Worm (Caenorhabditis elegans) whole organism, L4 larva: ENCODE measurements around the gene Y75B12B.13.

Experiments
- F26F4.8 ChIP-seq: fragments of 200-800 bp; sonication (Bioruptor generic); conservative IDR thresholded peaks from 2 replicates; pipeline ENCODE4 v1.3.6; 2022; ENCODE audit warnings: missing genetic modification characterization, missing compliant biosample characterization
- R02D3.7 ChIP-seq: fragments of 150-350 bp; sonication (generic microtip); optimal IDR thresholded peaks from 3 replicates; lab custom pipeline; 2014; ENCODE audit warnings: missing biosample characterization, missing genetic modification characterization
- T26A8.4 ChIP-seq: fragments of 200-800 bp; sonication (Bioruptor generic); IDR thresholded peaks from 2 replicates; pipeline ENCODE4 v1.3.6; 2022; ENCODE audit warnings: missing genetic modification characterization, missing compliant biosample characterization
- Y105C5A.15 ChIP-seq: fragments of 200-800 bp; sonication (Bioruptor generic); IDR thresholded peaks from 2 replicates; pipeline ENCODE4 v1.3.6; 2022; ENCODE audit warnings: missing genetic modification characterization, missing compliant biosample characterization
- ZK546.5 ChIP-seq, 2 experiments: sonication (generic microtip); optimal IDR thresholded peaks; 2 replicates each; lab custom pipeline; 2017; ENCODE audit warnings: missing biosample characterization in 2 of 2, missing genetic modification characterization in 2 of 2
- arid-1 ChIP-seq: fragments of 200-800 bp; sonication (Bioruptor generic); conservative IDR thresholded peaks from 2 replicates; pipeline ENCODE4 v1.3.6; 2022; ENCODE audit warnings: missing genetic modification reagents, missing genetic modification characterization, missing compliant biosample characterization
- attf-4 ChIP-seq: sonication (generic microtip); optimal IDR thresholded peaks from 3 replicates; lab custom pipeline; 2017; ENCODE audit warnings: missing biosample characterization, missing genetic modification characterization
- ceh-20 ChIP-seq: fragments of 200-800 bp; sonication (Bioruptor generic); IDR thresholded peaks from 2 replicates; pipeline ENCODE4 v1.3.6; 2022; ENCODE audit warnings: missing genetic modification reagents, missing genetic modification characterization, missing compliant biosample characterization
- ceh-32 ChIP-seq: sonication (generic microtip); optimal IDR thresholded peaks from 2 replicates; lab custom pipeline; 2016; ENCODE audit warnings: mild to moderate bottlenecking, missing genetic modification characterization, missing compliant biosample characterization; ENCODE audit not compliant: poor library complexity
- ces-1 ChIP-seq: fragments of 150-350 bp; sonication (generic microtip); optimal IDR thresholded peaks from 4 replicates; lab custom pipeline; 2014; ENCODE audit warnings: missing biosample characterization, missing genetic modification reagents, missing genetic modification characterization
- ctbp-1 ChIP-seq: fragments of 200-800 bp; sonication (Bioruptor generic); IDR thresholded peaks from 2 replicates; pipeline ENCODE4 v1.3.6; 2022; ENCODE audit warnings: missing genetic modification reagents, missing genetic modification characterization, missing compliant biosample characterization
- daf-19 ChIP-seq: fragments of 200-800 bp; sonication (Bioruptor generic); conservative IDR thresholded peaks from 2 replicates; pipeline ENCODE4 v1.3.6; 2022; ENCODE audit warnings: missing genetic modification characterization, missing compliant biosample characterization
- dmd-6 ChIP-seq: fragments of 200-800 bp; sonication (Bioruptor generic); IDR thresholded peaks from 2 replicates; pipeline ENCODE4 v1.3.6; 2022; ENCODE audit warnings: missing genetic modification reagents, missing genetic modification characterization, missing compliant biosample characterization
- dmd-9 ChIP-seq: fragments of 200-800 bp; sonication (Bioruptor generic); IDR thresholded peaks from 2 replicates; pipeline ENCODE4 v1.3.6; 2022; ENCODE audit warnings: missing genetic modification reagents, missing genetic modification characterization, missing compliant biosample characterization
- duxl-1 ChIP-seq: sonication (generic microtip); optimal IDR thresholded peaks from 2 replicates; lab custom pipeline; 2016; ENCODE audit warnings: mild to moderate bottlenecking, missing genetic modification characterization, moderate library complexity, missing compliant biosample characterization; ENCODE audit not compliant: poor library complexity
- dve-1 ChIP-seq: sonication (generic microtip); optimal IDR thresholded peaks from 2 replicates; lab custom pipeline; 2017; ENCODE audit warnings: antibody characterized with exemption, mild to moderate bottlenecking, missing genetic modification characterization, missing compliant biosample characterization; ENCODE audit not compliant: insufficient read depth
- egl-27 ChIP-seq: sonication (generic microtip); optimal IDR thresholded peaks from 3 replicates; lab custom pipeline; 2017; ENCODE audit warnings: missing biosample characterization, missing genetic modification reagents, missing genetic modification characterization
- egl-43 ChIP-seq: fragments of 200-800 bp; sonication (Bioruptor generic); IDR thresholded peaks from 2 replicates; pipeline ENCODE4 v1.3.6; 2022; ENCODE audit warnings: missing genetic modification reagents, missing genetic modification characterization, missing compliant biosample characterization
- hif-1 ChIP-seq, 2 experiments: sonication (generic microtip); optimal IDR thresholded peaks; 2 replicates each; lab custom pipeline; 2016 to 2017; ENCODE audit warnings: missing compliant biosample characterization in 2 of 2, missing genetic modification characterization in 2 of 2, missing genetic modification reagents in 2 of 2, missing genotype in 2 of 2, mild to moderate bottlenecking in 1 of 2
- lin-1 ChIP-seq: fragments of 200-800 bp; sonication (Bioruptor generic); IDR thresholded peaks from 2 replicates; pipeline ENCODE4 v1.3.6; 2022; ENCODE audit warnings: missing genetic modification reagents, missing genetic modification characterization, missing compliant biosample characterization
- lin-15B ChIP-seq: fragments of 150-350 bp; sonication (generic microtip); optimal IDR thresholded peaks from 3 replicates; lab custom pipeline; 2014; ENCODE audit warnings: missing biosample characterization, missing genetic modification characterization
- lin-39 ChIP-seq: fragments of 150-350 bp; optimal IDR thresholded peaks from 2 replicates; lab custom pipeline; 2014; ENCODE audit warnings: missing biosample characterization, missing genetic modification reagents, missing genetic modification characterization
- madf-9 ChIP-seq: fragments of 200-800 bp; sonication (Bioruptor generic); conservative IDR thresholded peaks from 2 replicates; pipeline ENCODE4 v1.3.6; 2022; ENCODE audit warnings: missing genetic modification reagents, missing genetic modification characterization, missing compliant biosample characterization
- mdl-1 ChIP-seq, 2 experiments: fragments of 150-350 bp in 1 of 2; sonication (generic microtip) in 1 of 2; optimal IDR thresholded peaks; 2 replicates each; lab custom pipeline; 2014 to 2017; ENCODE audit warnings: missing biosample characterization in 2 of 2, missing genetic modification characterization in 2 of 2
- mdt-29 ChIP-seq: fragments of 200-800 bp; sonication (Bioruptor generic); IDR thresholded peaks from 2 replicates; pipeline ENCODE4 v1.3.6; 2022; ENCODE audit warnings: missing genetic modification reagents, missing genetic modification characterization, missing compliant biosample characterization
- mep-1 ChIP-seq: fragments of 150-350 bp; sonication (generic microtip); optimal IDR thresholded peaks from 3 replicates; lab custom pipeline; 2014; ENCODE audit warnings: missing biosample characterization, missing genetic modification characterization
- nhr-10 ChIP-seq: fragments of 150-350 bp; optimal IDR thresholded peaks from 2 replicates; lab custom pipeline; 2014; ENCODE audit warnings: missing biosample characterization, missing genetic modification characterization
- nhr-102 ChIP-seq: sonication (generic microtip); optimal IDR thresholded peaks from 2 replicates; lab custom pipeline; 2016; ENCODE audit warnings: mild to moderate bottlenecking, missing genetic modification characterization, moderate library complexity, missing compliant biosample characterization
- nhr-11 ChIP-seq: fragments of 150-350 bp; optimal IDR thresholded peaks from 2 replicates; lab custom pipeline; 2014; ENCODE audit warnings: missing biosample characterization, missing genetic modification characterization
- nhr-42 ChIP-seq: fragments of 200-800 bp; sonication (Bioruptor generic); IDR thresholded peaks from 2 replicates; pipeline ENCODE4 v1.3.6; 2022; ENCODE audit warnings: missing genetic modification characterization, missing compliant biosample characterization
- nhr-6 ChIP-seq: fragments of 150-350 bp; optimal IDR thresholded peaks from 2 replicates; lab custom pipeline; 2014; ENCODE audit warnings: missing biosample characterization, missing genetic modification characterization
- nhr-76 ChIP-seq: fragments of 150-350 bp; optimal IDR thresholded peaks from 2 replicates; lab custom pipeline; 2014; ENCODE audit warnings: missing biosample characterization, missing genetic modification characterization
- nhr-77 ChIP-seq: fragments of 150-350 bp; optimal IDR thresholded peaks from 2 replicates; lab custom pipeline; 2014; ENCODE audit warnings: missing biosample characterization, missing genetic modification characterization
- rbr-2 ChIP-seq: sonication (generic microtip); optimal IDR thresholded peaks from 2 replicates; lab custom pipeline; 2016; ENCODE audit warnings: missing genotype, missing genetic modification characterization, missing compliant biosample characterization
- saeg-2 ChIP-seq: fragments of 200-800 bp; sonication (Bioruptor generic); IDR thresholded peaks from 2 replicates; pipeline ENCODE4 v1.3.6; 2022; ENCODE audit warnings: missing genetic modification reagents, missing genetic modification characterization, missing compliant biosample characterization
- sdz-12 ChIP-seq: fragments of 200-800 bp; sonication (Bioruptor generic); optimal IDR thresholded peaks from 2 replicates; lab custom pipeline; 2018; ENCODE audit warnings: mild to moderate bottlenecking, missing genetic modification characterization, missing compliant biosample characterization
- set-16 ChIP-seq: fragments of 200-800 bp; sonication (Bioruptor generic); IDR thresholded peaks from 2 replicates; pipeline ENCODE4 v1.3.6; 2022; ENCODE audit warnings: missing genetic modification reagents, missing genetic modification characterization, missing compliant biosample characterization
- skn-1 ChIP-seq: fragments of 150-350 bp; optimal IDR thresholded peaks from 2 replicates; lab custom pipeline; 2014; ENCODE audit warnings: missing biosample characterization, missing genetic modification characterization
- snpc-4 ChIP-seq: fragments of 150-350 bp; optimal IDR thresholded peaks from 2 replicates; lab custom pipeline; 2014; ENCODE audit warnings: missing biosample characterization, missing genetic modification characterization
- spr-3 ChIP-seq: fragments of 200-800 bp; sonication (Bioruptor generic); optimal IDR thresholded peaks from 2 replicates; lab custom pipeline; 2018; ENCODE audit warnings: mild to moderate bottlenecking, missing genetic modification characterization, missing compliant biosample characterization
- tra-1 ChIP-seq: fragments of 200-800 bp; sonication (Bioruptor generic); IDR thresholded peaks from 2 replicates; pipeline ENCODE4 v1.3.6; 2022; ENCODE audit warnings: missing genetic modification reagents, missing genetic modification characterization, missing compliant biosample characterization
- unc-62 ChIP-seq, 3 experiments: fragments of 150-350 bp in 1 of 3; sonication (generic microtip); optimal IDR thresholded peaks in 2 of 3; peaks in 1 of 3; 1 replicate in 1 of 3; 2 replicates in 2 of 3; lab custom pipeline; 2014 to 2017; ENCODE audit warnings: missing biosample characterization in 3 of 3, missing genetic modification characterization in 3 of 3, missing genetic modification reagents in 3 of 3, missing genotype in 1 of 3
- zfp-2 ChIP-seq: sonication (generic microtip); optimal IDR thresholded peaks from 2 replicates; lab custom pipeline; 2016; ENCODE audit warnings: mild to moderate bottlenecking, missing genetic modification characterization, missing compliant biosample characterization
- zfp-3 ChIP-seq: fragments of 200-800 bp; sonication (Bioruptor generic); conservative IDR thresholded peaks from 2 replicates; pipeline ENCODE4 v1.3.6; 2022; ENCODE audit warnings: missing genetic modification reagents, missing genetic modification characterization, missing compliant biosample characterization
- zip-11 ChIP-seq: fragments of 200-800 bp; sonication (Bioruptor generic); IDR thresholded peaks from 2 replicates; pipeline ENCODE4 v1.3.6; 2022; ENCODE audit warnings: missing genetic modification characterization, missing compliant biosample characterization
- zip-2 ChIP-seq: fragments of 150-350 bp; optimal IDR thresholded peaks from 2 replicates; lab custom pipeline; 2014; ENCODE audit warnings: missing biosample characterization, missing genetic modification characterization

Y75B12B.13 gene

DNA sequence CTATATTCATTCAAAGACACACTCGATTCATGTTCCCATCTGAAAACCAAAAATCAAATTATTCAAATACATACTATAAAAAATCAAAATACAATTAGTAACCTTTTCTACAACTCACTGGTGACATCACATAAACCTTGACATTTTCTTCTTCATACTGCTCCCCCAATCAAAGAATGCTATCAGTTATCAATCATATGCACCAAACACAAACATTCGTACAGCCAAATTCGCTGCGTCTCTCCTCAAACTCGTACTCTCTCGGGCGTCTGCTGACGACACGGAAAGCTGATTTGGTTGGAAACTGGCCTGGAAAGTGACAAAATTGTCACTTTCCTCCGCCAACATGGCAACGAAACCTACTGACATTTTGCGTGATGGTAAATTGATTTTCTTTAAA is 1.4 kb downstream of the Y75B12B.13 start, which contains the start of gene plc-2 (continued):
- peak; percentile 76 for TF ChIP-seq dmd-6 (GFP tag; lab: Robert Waterston, UW)
- no peak for TF ChIP-seq madf-9 (GFP tag; lab: Robert Waterston, UW)
- TF ChIP-seq set-16 = no peak
- no peak for TF ChIP-seq zfp-2 (tag; lab: Kevin White, UChicago)
- TF ChIP-seq zfp-3 (GFP tag; lab: Robert Waterston, UW) = no peak
- no peak for TF ChIP-seq Y105C5A.15 (GFP tag; lab: Robert Waterston, UW)
- TF ChIP-seq lin-1 (GFP tag; lab: Robert Waterston, UW) = no peak
- TF ChIP-seq ces-1 (GFP tag; lab: Kevin White, UChicago) = no peak
- no peak for TF ChIP-seq sdz-12 (GFP tag; lab: Kevin White, UChicago)
- TF ChIP-seq F26F4.8 (GFP tag; lab: Robert Waterston, UW) = no peak
- no peak for TF ChIP-seq nhr-10
- no peak for TF ChIP-seq lin-39 (tag; lab: Kevin White, UChicago)

DNA sequence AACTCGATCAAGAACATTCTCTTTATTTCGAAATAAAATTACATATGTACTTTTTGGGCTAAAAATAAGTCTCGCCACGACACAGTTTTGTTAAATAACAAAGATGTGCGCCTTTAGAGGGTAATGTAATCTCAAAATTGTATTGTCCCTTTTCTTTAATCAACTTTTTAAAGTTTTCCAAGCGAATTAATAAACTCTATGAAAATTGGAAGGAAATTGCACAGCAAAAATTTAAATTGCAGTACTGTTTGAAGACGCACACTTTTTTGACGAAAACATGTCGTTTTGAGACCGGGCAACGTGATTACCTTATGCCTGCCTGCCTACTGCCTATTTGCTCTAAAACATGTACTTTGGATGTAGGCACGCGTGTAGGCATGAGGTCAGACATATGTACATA is 1.8 kb downstream of the Y75B12B.13 start:
- TF ChIP-seq ceh-20 (GFP tag; lab: Robert Waterston, UW) (no peak), unc-62 (GFP tag; optimal IDR thresholded peaks at IDR 0.05 in 1 of 2; lab: Kevin White, UChicago) (peak in 1 of 2 experiments; percentile 93), unc-62 (tag; optimal IDR thresholded peaks at IDR 0.05; lab: Kevin White, UChicago) (no peak)

DNA sequence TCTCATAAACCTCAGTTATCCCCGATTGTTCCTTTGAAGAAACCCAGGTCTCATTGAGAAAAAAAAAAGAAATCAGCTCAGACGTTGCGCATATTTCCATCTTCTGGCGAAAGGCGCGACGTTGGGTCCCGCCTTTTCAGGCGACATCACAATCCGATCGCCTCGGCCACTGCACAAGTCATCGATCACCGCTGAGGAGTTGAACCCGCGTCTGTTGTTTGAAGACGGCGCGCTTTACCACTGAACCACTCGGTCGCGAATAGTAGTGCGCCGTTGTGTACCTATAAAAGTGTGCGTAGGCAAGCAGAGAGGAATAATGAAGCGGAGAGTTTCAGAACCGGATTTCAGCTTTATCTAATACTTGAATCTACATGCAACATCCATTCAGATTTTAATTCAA is 2.9 kb downstream of the Y75B12B.13 start, which contains the start of gene Y75B12B.11:
Gene Y75B12B.11 (plus strand): TSS at position 394 of the 400 bp plus-strand sequence.
- TF ChIP-seq spr-3 (GFP tag; lab: Kevin White, UChicago) (peak; percentile 93), rbr-2 (peak; percentile 80), ceh-32 (tag; lab: Kevin White, UChicago) (peak; percentile 65), arid-1 (peak; percentile 97), nhr-6 (tag; lab: Kevin White, UChicago) (peak; percentile 96), Y105C5A.15 (GFP tag; lab: Robert Waterston, UW) (peak; percentile 94), mep-1 (tag; lab: Kevin White, UChicago) (peak; percentile 92), T26A8.4 (GFP tag; lab: Robert Waterston, UW) (peak; percentile 94), dmd-9 (GFP tag; lab: Robert Waterston, UW) (peak; percentile 87), ZK546.5 (tag; optimal IDR thresholded peaks at IDR 0.05; lab: Kevin White, UChicago) (no peak), zip-11 (GFP tag; lab: Robert Waterston, UW) (peak; percentile 88), lin-15B (tag; lab: Kevin White, UChicago) (peak; percentile 34), attf-4 (no peak), mdl-1 (tag; optimal IDR thresholded peaks at IDR 0.05; lab: Kevin White, UChicago) (no peak), nhr-42 (GFP tag; lab: Robert Waterston, UW) (peak; percentile 91), dve-1 (peak; percentile 93), ceh-20 (GFP tag; lab: Robert Waterston, UW) (peak; percentile 89), lin-1 (GFP tag; lab: Robert Waterston, UW) (peak; percentile 96), ctbp-1 (GFP tag; lab: Robert Waterston, UW) (peak; percentile 93), egl-27 (tag; lab: Kevin White, UChicago) (no peak), zip-2 (tag; lab: Kevin White, UChicago) (peak; percentile 45), sdz-12 (GFP tag; lab: Kevin White, UChicago) (peak; percentile 91), mdt-29 (GFP tag; lab: Robert Waterston, UW) (peak; percentile 79), R02D3.7 (tag; lab: Kevin White, UChicago) (no peak), nhr-10 (peak; percentile 39), snpc-4 (tag; lab: Kevin White, UChicago) (no peak), nhr-102 (peak; percentile 93), madf-9 (GFP tag; lab: Robert Waterston, UW) (peak; percentile 91), zfp-3 (GFP tag; lab: Robert Waterston, UW) (peak; percentile 92), duxl-1 (tag; lab: Kevin White, UChicago) (peak; percentile 84), tra-1 (peak; percentile 95), lin-39 (tag; lab: Kevin White, UChicago) (no peak), saeg-2 (GFP tag; lab: Robert Waterston, UW) (peak; percentile 92), nhr-76 (no peak), egl-43 (GFP tag; lab: Robert Waterston, UW) (peak; percentile 99), skn-1 (no peak), nhr-77 (tag; lab: Kevin White, UChicago) (peak; percentile 58), hif-1 (tag; optimal IDR thresholded peaks at IDR 0.05; lab: Kevin White, UChicago) (peak; percentile 39 to 66), daf-19 (peak; percentile 90), nhr-11 (tag; lab: Kevin White, UChicago) (peak; percentile 55)
